Fruit fly (Drosophila melanogaster): Measurements from ENCODE around the gene alphaTub85E.

The alphaTub85E gene

dm6 chr3R:9702567-9702966 is 30.5 kb downstream of the alphaTub85E start (continued):
- TF ChIP-seq rib (GFP tag; IDR thresholded peaks at IDR 0.05) (no peak), HLH54F (GFP tag; optimal IDR thresholded peaks at IDR 0.05) (peak; percentile 84), CG2678 (tag; optimal IDR thresholded peaks at IDR 0.05) (peak; percentile 93), YL-1 (GFP tag; optimal IDR thresholded peaks at IDR 0.05) (peak; percentile 75), nmo (GFP tag; optimal IDR thresholded peaks at IDR 0.05) (peak; percentile 90), CG11085 (GFP tag; IDR thresholded peaks at IDR 0.05) (no peak), bcd (GFP tag; optimal IDR thresholded peaks at IDR 0.05) (peak; percentile 88), CG2875 (GFP tag; optimal IDR thresholded peaks at IDR 0.05) (peak; percentile 86), CG13123 (GFP tag; optimal IDR thresholded peaks at IDR 0.05) (peak; percentile 73), gsb (GFP tag; IDR thresholded peaks at IDR 0.05) (no peak), sisA (GFP tag; IDR thresholded peaks at IDR 0.05) (no peak)

DNA sequence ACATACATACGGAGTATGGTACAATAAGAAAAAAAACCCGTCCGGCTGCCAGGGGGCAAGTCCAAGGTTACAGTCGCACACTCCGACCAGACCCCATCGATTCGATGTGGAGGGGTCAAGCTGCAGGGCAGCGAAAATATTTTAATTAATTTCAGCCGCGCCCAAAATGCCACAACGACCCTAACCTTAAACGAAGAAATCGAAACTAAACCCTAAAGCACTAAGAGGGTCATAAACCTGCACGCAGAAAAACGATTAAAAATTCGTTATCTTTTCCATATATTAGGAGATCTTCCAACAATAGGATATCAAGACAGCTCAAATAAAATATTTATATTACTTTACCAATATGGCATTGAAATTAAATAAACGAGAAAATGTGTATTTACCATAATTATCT is 31.2 kb downstream of the alphaTub85E start:
- TF ChIP-seq MESR4 (GFP tag; optimal IDR thresholded peaks at IDR 0.05) (no peak), Sox102F (GFP tag; optimal IDR thresholded peaks at IDR 0.05) (peak; percentile 62), zfh1 (GFP tag; IDR thresholded peaks at IDR 0.05) (no peak), Adf1 (GFP tag; IDR thresholded peaks at IDR 0.05) (no peak), yki (optimal IDR thresholded peaks at IDR 0.05) (no peak), dpn (GFP tag; optimal IDR thresholded peaks at IDR 0.05) (peak in 1 of 2 experiments; percentile 9), CG17385 (GFP tag; optimal IDR thresholded peaks at IDR 0.05) (no peak), aop (GFP tag; IDR thresholded peaks at IDR 0.05) (no peak), bigmax (GFP tag; optimal IDR thresholded peaks at IDR 0.05) (peak; percentile 51), grau (tag; optimal IDR thresholded peaks at IDR 0.05) (peak; percentile 36), CG17359 (tag; optimal IDR thresholded peaks at IDR 0.05) (peak; percentile 30), CG12659 (GFP tag; optimal IDR thresholded peaks at IDR 0.05) (no peak), NK7.1 (GFP tag; optimal IDR thresholded peaks at IDR 0.05) (no peak), Hey (tag; optimal IDR thresholded peaks at IDR 0.05) (no peak), Aef1 (GFP tag; IDR thresholded peaks at IDR 0.05) (no peak), hb (GFP tag; IDR thresholded peaks at IDR 0.05; ENCODE audit: partially characterized antibody) (no peak), D19A (tag; optimal IDR thresholded peaks at IDR 0.05) (no peak), so (GFP tag; IDR thresholded peaks at IDR 0.05) (no peak), toy (GFP tag; IDR thresholded peaks at IDR 0.05) (no peak), CG8765 (GFP tag; IDR thresholded peaks at IDR 0.05) (no peak), Eip74EF (GFP tag; optimal IDR thresholded peaks at IDR 0.05) (no peak), Fer3 (tag; optimal IDR thresholded peaks at IDR 0.05) (peak; percentile 20), CG10274 (GFP tag; optimal IDR thresholded peaks at IDR 0.05) (no peak), CG6654 (GFP tag; optimal IDR thresholded peaks at IDR 0.05) (no peak), Oli (tag; optimal IDR thresholded peaks at IDR 0.05) (peak; percentile 8), Ssrp (tag; optimal IDR thresholded peaks at IDR 0.05) (peak; percentile 24), CG6689 (GFP tag; IDR thresholded peaks at IDR 0.05) (no peak), btn (GFP tag; optimal IDR thresholded peaks at IDR 0.05) (no peak), Hr78 (GFP tag; optimal IDR thresholded peaks at IDR 0.05) (peak in 1 of 2 experiments; percentile 72), CG5245 (GFP tag; optimal IDR thresholded peaks at IDR 0.05) (no peak), disco-r (GFP tag; optimal IDR thresholded peaks at IDR 0.05) (no peak), nmo (GFP tag; optimal IDR thresholded peaks at IDR 0.05) (no peak), Ets97D (GFP tag; optimal IDR thresholded peaks at IDR 0.05) (no peak), CG8924 (tag; optimal IDR thresholded peaks at IDR 0.05) (no peak), unpg (GFP tag; optimal IDR thresholded peaks at IDR 0.05) (peak; percentile 13), sug (tag; optimal IDR thresholded peaks at IDR 0.05) (no peak), CG12155 (GFP tag; optimal IDR thresholded peaks at IDR 0.05) (peak; percentile 4), vvl (GFP tag; IDR thresholded peaks at IDR 0.05) (no peak), CG2678 (tag; optimal IDR thresholded peaks at IDR 0.05) (peak; percentile 7), CoRest (tag; optimal IDR thresholded peaks at IDR 0.05) (peak; percentile 23), dmrt99B (tag; optimal IDR thresholded peaks at IDR 0.05) (peak; percentile 22), br (optimal IDR thresholded peaks at IDR 0.05) (no peak)

Data from whole organism, embryonic.